Worm (Caenorhabditis elegans) whole organism, early embryonic: ENCODE results near the gene F53F4.17.

ENCODE experiments used
- B0310.2 ChIP-seq: sonication (generic microtip); optimal IDR thresholded peaks from 2 replicates; lab custom pipeline; 2016; ENCODE audit warnings: mild to moderate bottlenecking, missing genetic modification characterization, missing compliant biosample characterization
- F13C5.2 ChIP-seq: sonication (generic microtip); optimal IDR thresholded peaks from 2 replicates; lab custom pipeline; 2017; ENCODE audit warnings: mild to moderate bottlenecking, missing genetic modification characterization, inconsistent platforms, missing compliant biosample characterization
- aly-1 ChIP-seq: sonication (generic microtip); optimal IDR thresholded peaks from 2 replicates; lab custom pipeline; 2016; ENCODE audit warnings: missing genetic modification characterization, missing compliant biosample characterization
- ama-1 ChIP-seq: fragments of 150-350 bp; optimal IDR thresholded peaks from 2 replicates; lab custom pipeline; 2014
- ceh-13 ChIP-seq: fragments of 200-800 bp; sonication (Bioruptor generic); optimal IDR thresholded peaks from 2 replicates; lab custom pipeline; 2018; ENCODE audit warnings: mild to moderate bottlenecking, missing genetic modification characterization, missing compliant biosample characterization
- ceh-36 ChIP-seq: sonication (generic microtip); optimal IDR thresholded peaks from 2 replicates; lab custom pipeline; 2016; ENCODE audit warnings: missing genetic modification characterization, inconsistent platforms, missing compliant biosample characterization
- ets-7 ChIP-seq: sonication (generic microtip); optimal IDR thresholded peaks from 2 replicates; lab custom pipeline; 2016; ENCODE audit warnings: missing genotype, missing genetic modification characterization, missing compliant biosample characterization
- flt-1 ChIP-seq: fragments of 200-800 bp; sonication (Bioruptor generic); IDR thresholded peaks from 2 replicates; pipeline ENCODE4 v1.3.6; 2022; ENCODE audit warnings: missing genetic modification characterization, missing compliant biosample characterization
- hmbx-1 ChIP-seq: sonication (generic microtip); optimal IDR thresholded peaks from 2 replicates; lab custom pipeline; 2016; ENCODE audit warnings: mild to moderate bottlenecking, missing genetic modification characterization, missing compliant biosample characterization
- hmg-4 ChIP-seq: fragments of 200-800 bp; sonication (Bioruptor generic); optimal IDR thresholded peaks from 2 replicates; lab custom pipeline; 2018; ENCODE audit warnings: mild to moderate bottlenecking, missing genetic modification characterization, missing compliant biosample characterization
- hnd-1 ChIP-seq: sonication (generic microtip); optimal IDR thresholded peaks from 2 replicates; lab custom pipeline; 2016; ENCODE audit warnings: missing genetic modification characterization, missing compliant biosample characterization
- pes-1 ChIP-seq: fragments of 200-800 bp; sonication (Bioruptor generic); IDR thresholded peaks from 2 replicates; pipeline ENCODE4 v1.3.6; 2022; ENCODE audit warnings: missing genetic modification reagents, missing genetic modification characterization, missing compliant biosample characterization
- scrt-1 ChIP-seq: fragments of 200-800 bp; sonication (Bioruptor generic); IDR thresholded peaks from 2 replicates; pipeline ENCODE4 v1.3.6; 2022; ENCODE audit warnings: missing genetic modification characterization, missing compliant biosample characterization
- sea-1 ChIP-seq: fragments of 200-800 bp; sonication (Bioruptor generic); conservative IDR thresholded peaks from 2 replicates; pipeline ENCODE4 v1.3.6; 2022; ENCODE audit warnings: missing genetic modification characterization, missing compliant biosample characterization
- tbx-11 ChIP-seq: fragments of 200-800 bp; sonication (Bioruptor generic); IDR thresholded peaks from 2 replicates; pipeline ENCODE4 v1.3.6; 2022; ENCODE audit warnings: missing genetic modification characterization, missing compliant biosample characterization
- tbx-37 ChIP-seq: fragments of 200-800 bp; sonication (Bioruptor generic); conservative IDR thresholded peaks from 2 replicates; pipeline ENCODE4 v1.3.6; 2022; ENCODE audit warnings: missing genetic modification reagents, missing genetic modification characterization, missing compliant biosample characterization
- tra-4 ChIP-seq: sonication (generic microtip); optimal IDR thresholded peaks from 2 replicates; lab custom pipeline; 2017; ENCODE audit warnings: missing genetic modification characterization, missing compliant biosample characterization

F53F4.17 gene

DNA sequence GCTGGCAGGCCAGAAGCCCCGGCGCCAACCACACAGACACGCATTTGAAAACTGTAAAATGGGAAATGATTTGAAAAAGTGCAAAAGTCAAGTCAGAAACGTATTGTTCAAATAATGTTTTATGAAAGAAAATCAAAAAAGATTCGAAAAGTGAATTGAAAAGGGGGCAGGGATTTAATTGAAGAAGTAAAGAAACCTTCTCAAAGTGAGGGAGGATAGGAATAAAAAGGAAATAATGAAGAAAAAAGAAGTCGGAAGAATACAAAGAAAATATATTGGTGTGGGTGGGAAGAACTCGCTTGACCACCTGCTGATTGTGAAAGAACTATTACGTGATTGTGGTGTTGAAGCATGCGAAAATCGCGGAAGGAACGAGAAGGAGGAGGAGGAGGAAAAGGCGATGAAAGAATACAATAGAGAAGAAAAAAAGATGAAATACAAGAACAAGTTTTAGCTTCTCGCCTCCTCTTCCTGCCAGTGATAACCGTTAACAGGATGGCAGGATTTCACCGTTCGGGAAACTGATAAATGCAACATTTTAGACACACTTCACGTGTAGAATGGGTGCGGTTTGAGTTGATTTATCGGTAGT lies 18.7 kb downstream of the F53F4.17 start, which contains the start of gene fmo-4:
TSS of gene fmo-4 (minus strand) at position 51 of the 592 bp plus-strand sequence.
- TF ChIP-seq ceh-13 (GFP tag; lab: Kevin White, UChicago) (no peak), pes-1 (GFP tag; lab: Robert Waterston, UW) (no peak), aly-1 (tag; lab: Kevin White, UChicago) (no peak), hmbx-1 (no peak), tbx-11 (no peak), tra-4 (tag; lab: Kevin White, UChicago) (no peak), sea-1 (GFP tag; lab: Robert Waterston, UW) (no peak)

DNA sequence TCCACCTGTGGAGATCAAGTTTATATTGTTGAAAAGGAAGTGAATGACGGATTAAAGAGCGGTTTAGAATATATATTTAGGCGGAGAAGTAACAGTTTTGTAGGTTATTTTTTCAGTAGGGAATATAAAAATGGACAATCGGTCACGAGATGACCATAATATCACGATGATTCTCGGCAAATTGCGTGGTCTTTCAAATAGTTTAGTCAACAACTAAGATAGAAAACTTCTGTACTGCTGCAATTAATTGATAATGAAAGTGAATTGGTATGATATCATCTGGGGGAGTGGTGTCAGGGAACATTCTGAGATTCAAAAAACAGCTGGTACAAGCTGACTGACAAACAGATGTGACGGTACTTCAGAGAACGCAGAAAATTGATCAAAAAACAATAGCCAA lies 20.5 kb downstream of the F53F4.17 start:
- TF ChIP-seq scrt-1 (GFP tag; lab: Robert Waterston, UW) (no peak), ama-1 (no peak), hmbx-1 (no peak)

DNA sequence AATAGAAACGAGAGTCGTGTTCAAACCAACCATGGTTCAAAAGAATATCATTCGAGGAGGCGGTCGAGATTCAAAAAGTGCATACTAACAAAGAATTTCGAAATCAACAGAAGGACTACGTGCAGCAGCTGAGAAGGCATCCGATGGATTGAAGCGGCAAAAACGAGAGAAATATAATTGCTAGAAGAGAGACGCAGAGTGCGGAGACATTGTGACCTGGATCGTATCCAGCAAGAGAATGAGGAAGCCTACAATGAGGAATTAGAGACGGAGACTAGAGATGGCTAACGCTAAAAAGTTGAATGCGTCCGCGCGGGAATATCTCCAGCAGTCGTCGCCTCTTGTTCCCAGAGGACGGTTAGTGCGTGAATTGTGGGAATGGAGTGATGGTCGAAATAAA lies 21.8 kb downstream of the F53F4.17 start:
- TF ChIP-seq F13C5.2 (tag; lab: Kevin White, UChicago), result no peak
- no peak for TF ChIP-seq ama-1
- no peak for TF ChIP-seq hmg-4 (GFP tag; lab: Kevin White, UChicago)
- TF ChIP-seq tbx-11, result no peak
- no peak for TF ChIP-seq ceh-13 (GFP tag; lab: Kevin White, UChicago)
- no peak for TF ChIP-seq pes-1 (GFP tag; lab: Robert Waterston, UW)
- TF ChIP-seq ceh-36 (tag; lab: Kevin White, UChicago), result no peak
- no peak for TF ChIP-seq tbx-37 (GFP tag; lab: Robert Waterston, UW)
- no peak for TF ChIP-seq hnd-1
- TF ChIP-seq hmbx-1, result no peak
- TF ChIP-seq tra-4 (tag; lab: Kevin White, UChicago), result no peak
- no peak for TF ChIP-seq B0310.2
- no peak for TF ChIP-seq sea-1 (GFP tag; lab: Robert Waterston, UW)
- TF ChIP-seq ets-7 (tag; lab: Kevin White, UChicago), result no peak
- no peak for TF ChIP-seq aly-1 (tag; lab: Kevin White, UChicago)
- TF ChIP-seq scrt-1 (GFP tag; lab: Robert Waterston, UW), result no peak
- TF ChIP-seq flt-1 (GFP tag; lab: Robert Waterston, UW), result no peak

DNA sequence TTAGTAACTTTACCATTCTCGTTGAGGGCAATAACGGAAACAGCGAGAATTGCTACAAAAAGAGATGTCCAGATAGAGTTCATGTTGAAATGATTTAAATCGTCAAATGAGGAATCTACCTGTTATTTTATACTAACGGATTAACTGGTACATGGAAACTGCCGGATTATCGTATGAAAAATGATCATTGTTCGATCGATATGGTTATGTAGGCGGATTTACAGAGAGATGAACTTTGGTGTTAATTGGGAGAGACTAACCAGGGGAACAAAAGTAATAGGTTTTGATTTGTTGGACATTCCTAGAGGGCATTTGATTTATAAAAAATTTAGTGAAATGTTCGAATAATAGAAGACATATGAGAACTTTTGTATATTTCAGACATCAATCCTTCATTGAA lies 23.8 kb downstream of the F53F4.17 start, which contains the start of gene spig-9:
TSS of gene spig-9 (minus strand) at position 101 of the 400 bp plus-strand sequence.
- TF ChIP-seq B0310.2 (no peak), ceh-36 (tag; lab: Kevin White, UChicago) (no peak)

DNA sequence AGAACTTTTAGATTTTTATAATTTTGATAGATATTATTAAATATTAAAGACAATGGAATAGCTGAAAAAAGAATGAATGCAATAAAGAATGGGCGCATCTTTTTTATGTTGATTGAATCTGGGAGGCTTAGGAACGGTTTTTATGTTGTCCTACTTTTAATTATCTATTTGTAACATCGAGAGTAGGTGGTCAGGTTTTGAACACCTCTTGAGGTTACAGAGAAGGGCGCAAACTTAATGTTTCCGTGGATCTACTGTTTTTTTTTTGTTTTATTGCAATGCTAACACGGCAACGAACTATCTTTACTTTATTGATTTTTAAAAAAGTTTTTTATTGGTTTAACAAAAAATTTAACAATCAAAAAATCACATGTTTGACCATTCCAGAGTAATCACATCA lies 25.9 kb downstream of the F53F4.17 start, which contains the start of gene F53F4.7:
TSS of gene F53F4.7 (minus strand) at position 101 of the 400 bp plus-strand sequence.
- TF ChIP-seq hnd-1 (no peak), tra-4 (tag; lab: Kevin White, UChicago) (no peak), ceh-13 (GFP tag; lab: Kevin White, UChicago) (no peak), hmbx-1 (no peak), sea-1 (GFP tag; lab: Robert Waterston, UW) (no peak), aly-1 (tag; lab: Kevin White, UChicago) (no peak), tbx-11 (no peak), tbx-37 (GFP tag; lab: Robert Waterston, UW) (no peak), scrt-1 (GFP tag; lab: Robert Waterston, UW) (no peak), ceh-36 (tag; lab: Kevin White, UChicago) (no peak), ets-7 (tag; lab: Kevin White, UChicago) (no peak), ama-1 (no peak), F13C5.2 (tag; lab: Kevin White, UChicago) (no peak), pes-1 (GFP tag; lab: Robert Waterston, UW) (no peak), hmg-4 (GFP tag; lab: Kevin White, UChicago) (no peak)

DNA sequence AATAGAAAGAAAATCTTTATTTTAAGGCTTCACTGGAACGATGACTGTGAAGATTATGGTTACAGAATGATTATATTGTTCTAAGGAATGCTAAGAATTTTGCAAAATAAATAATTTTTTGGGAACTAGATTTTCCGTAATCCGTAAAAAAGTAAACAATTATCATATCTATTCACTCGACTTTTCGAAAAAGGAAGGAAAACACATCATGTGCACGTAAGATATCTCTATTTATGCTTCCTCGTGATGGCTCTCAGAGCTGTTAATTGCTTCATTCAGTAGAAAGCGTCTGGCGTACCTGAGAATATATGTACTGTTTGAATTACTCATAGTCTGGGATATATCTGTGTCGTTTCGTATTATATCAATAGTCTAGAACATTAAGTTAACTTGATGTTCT lies 31.8 kb downstream of the F53F4.17 start, which contains the start of gene srd-11:
TSS of gene srd-11 (minus strand) at position 101 of the 400 bp plus-strand sequence.
- no peak for TF ChIP-seq hmbx-1
- TF ChIP-seq sea-1 (GFP tag; lab: Robert Waterston, UW), result no peak
- TF ChIP-seq tbx-37 (GFP tag; lab: Robert Waterston, UW), result no peak
- no peak for TF ChIP-seq ceh-36 (tag; lab: Kevin White, UChicago)
- no peak for TF ChIP-seq aly-1 (tag; lab: Kevin White, UChicago)
- no peak for TF ChIP-seq tra-4 (tag; lab: Kevin White, UChicago)
- TF ChIP-seq B0310.2, result no peak
- TF ChIP-seq scrt-1 (GFP tag; lab: Robert Waterston, UW), result no peak
- TF ChIP-seq ets-7 (tag; lab: Kevin White, UChicago), result no peak
- TF ChIP-seq ceh-13 (GFP tag; lab: Kevin White, UChicago), result no peak
- no peak for TF ChIP-seq pes-1 (GFP tag; lab: Robert Waterston, UW)
- no peak for TF ChIP-seq flt-1 (GFP tag; lab: Robert Waterston, UW)
- TF ChIP-seq ama-1, result no peak
- no peak for TF ChIP-seq hnd-1
- no peak for TF ChIP-seq F13C5.2 (tag; lab: Kevin White, UChicago)
- TF ChIP-seq tbx-11, result no peak
- TF ChIP-seq hmg-4 (GFP tag; lab: Kevin White, UChicago), result no peak

DNA sequence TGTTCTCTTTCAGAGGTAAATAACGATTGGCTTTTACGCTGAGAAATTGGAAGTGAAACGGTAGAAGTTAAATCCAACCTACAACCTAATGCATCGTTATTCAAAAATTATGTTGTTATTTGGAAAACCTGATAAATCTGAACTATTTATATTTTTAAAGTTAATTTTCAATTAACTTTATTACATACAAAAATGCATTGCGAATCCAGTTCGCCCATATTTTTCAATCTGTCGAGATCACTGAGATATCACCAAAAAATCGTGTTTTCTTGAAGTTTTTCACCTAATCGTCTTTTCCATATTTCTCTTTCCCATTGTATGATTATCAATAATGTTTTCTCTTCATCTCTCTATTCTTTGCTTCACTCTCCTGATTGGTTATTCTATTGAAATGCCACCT lies 32.7 kb downstream of the F53F4.17 start, which contains the start of gene F53F4.15:
TSS of gene F53F4.15 (plus strand) at position 301 of the 400 bp plus-strand sequence.
- TF ChIP-seq hmg-4 (GFP tag; lab: Kevin White, UChicago) (no peak), ceh-13 (GFP tag; lab: Kevin White, UChicago) (no peak), flt-1 (GFP tag; lab: Robert Waterston, UW) (no peak), ets-7 (tag; lab: Kevin White, UChicago) (no peak), ama-1 (no peak), pes-1 (GFP tag; lab: Robert Waterston, UW) (no peak), ceh-36 (tag; lab: Kevin White, UChicago) (no peak), hmbx-1 (no peak), tbx-11 (no peak), hnd-1 (no peak), sea-1 (GFP tag; lab: Robert Waterston, UW) (no peak), tra-4 (tag; lab: Kevin White, UChicago) (no peak), F13C5.2 (tag; lab: Kevin White, UChicago) (no peak), scrt-1 (GFP tag; lab: Robert Waterston, UW) (no peak)
